Worm (Caenorhabditis elegans): Measurements from ENCODE around the gene T01C4.8.

Gene T01C4.8

ce11 chrV:7147370-7147769 is 18.0 kb upstream of the T01C4.8 start, which contains the start of gene ugt-38:
Gene ugt-38, minus strand, starts transcription at chrV:7147470.
- no peak for TF ChIP-seq ham-2 (GFP tag; optimal IDR thresholded peaks at IDR 0.05)
- no peak for TF ChIP-seq lin-13 (tag; optimal IDR thresholded peaks at IDR 0.05)
- TF ChIP-seq unc-62 (GFP tag; optimal IDR thresholded peaks at IDR 0.05) = no peak
- TF ChIP-seq nhr-237 (tag; optimal IDR thresholded peaks at IDR 0.05) = no peak
- TF ChIP-seq lsy-2 (tag; optimal IDR thresholded peaks at IDR 0.05) = no peak
- no peak for TF ChIP-seq tbx-8 (GFP tag; optimal IDR thresholded peaks at IDR 0.05)
- TF ChIP-seq nhr-28 (tag; optimal IDR thresholded peaks at IDR 0.05) = no peak
- no peak for TF ChIP-seq ceh-83 (GFP tag; optimal IDR thresholded peaks at IDR 0.05)
- TF ChIP-seq pha-4 (tag; optimal IDR thresholded peaks at IDR 0.05) = no peak
- TF ChIP-seq unc-120 (tag; optimal IDR thresholded peaks at IDR 0.05; ENCODE audit: poor library complexity, severe bottlenecking) = no peak
- TF ChIP-seq hlh-1 (tag; optimal IDR thresholded peaks at IDR 0.05) = no peak
- no peak for TF ChIP-seq mab-5 (tag; optimal IDR thresholded peaks at IDR 0.05)
- TF ChIP-seq mep-1 (tag; optimal IDR thresholded peaks at IDR 0.05) = no peak
- no peak for TF ChIP-seq cnd-1 (tag; optimal IDR thresholded peaks at IDR 0.05)
- TF ChIP-seq elt-3 (tag; optimal IDR thresholded peaks at IDR 0.05) = no peak
- no peak for TF ChIP-seq nhr-12 (tag; optimal IDR thresholded peaks at IDR 0.05)

DNA sequence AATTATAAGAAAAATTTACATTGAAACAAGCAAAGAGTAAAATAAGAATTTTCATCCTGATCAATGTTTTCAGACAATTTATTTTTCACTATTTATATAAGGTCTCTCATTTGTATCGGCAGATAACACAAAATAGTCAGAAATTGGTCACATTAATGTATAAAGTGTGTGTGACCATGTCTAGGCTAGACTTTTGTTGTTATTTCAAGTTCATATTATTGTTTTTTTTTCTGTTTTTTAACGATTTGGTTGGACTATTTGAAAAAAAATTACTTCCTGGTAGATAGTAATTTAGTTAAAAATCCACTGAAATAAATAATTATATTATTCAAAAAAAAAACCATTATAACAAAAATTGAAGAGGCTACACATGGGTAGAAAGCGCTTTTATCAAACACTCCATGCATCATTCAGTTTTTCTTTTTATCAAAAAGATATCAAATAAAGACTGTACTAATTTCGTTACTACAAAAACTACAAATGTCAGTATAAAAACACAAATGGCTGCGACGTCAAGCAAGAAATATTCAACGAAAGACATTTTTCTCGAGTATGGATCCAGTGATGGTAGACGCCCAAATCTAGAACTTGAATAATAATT is 16.0 kb upstream of the T01C4.8 start, which contains the start of gene ugt-37:
ugt-37 (minus strand) TSS at position 69 of the 601 bp plus-strand sequence.
- TF ChIP-seq ceh-43 (GFP tag; optimal IDR thresholded peaks at IDR 0.05) (no peak), mep-1 (tag; optimal IDR thresholded peaks at IDR 0.05) (no peak), mab-5 (tag; optimal IDR thresholded peaks at IDR 0.05) (no peak), ztf-11 (tag; optimal IDR thresholded peaks at IDR 0.05) (no peak)

ce11 chrV:7142661-7143060 is 13.3 kb upstream of the T01C4.8 start:
- TF ChIP-seq unc-39 (tag; optimal IDR thresholded peaks at IDR 0.05) (no peak), unc-62 (GFP tag; optimal IDR thresholded peaks at IDR 0.05) (no peak), nhr-2 (tag; optimal IDR thresholded peaks at IDR 0.05) (no peak), pha-4 (tag; optimal IDR thresholded peaks at IDR 0.05) (no peak), hlh-1 (tag; optimal IDR thresholded peaks at IDR 0.05) (no peak), sptf-1 (tag; optimal IDR thresholded peaks at IDR 0.05) (no peak), mls-2 (tag; optimal IDR thresholded peaks at IDR 0.05) (no peak), nhr-12 (tag; optimal IDR thresholded peaks at IDR 0.05) (no peak), ham-2 (GFP tag; optimal IDR thresholded peaks at IDR 0.05) (no peak), ceh-83 (GFP tag; optimal IDR thresholded peaks at IDR 0.05) (no peak), cnd-1 (tag; optimal IDR thresholded peaks at IDR 0.05) (no peak), flh-1 (GFP tag; optimal IDR thresholded peaks at IDR 0.05) (no peak), M03D4.4 (tag; optimal IDR thresholded peaks at IDR 0.05) (no peak), ceh-43 (GFP tag; optimal IDR thresholded peaks at IDR 0.05) (no peak), blmp-1 (tag; optimal IDR thresholded peaks at IDR 0.05) (no peak), nhr-237 (tag; optimal IDR thresholded peaks at IDR 0.05) (no peak), lin-32 (GFP tag; optimal IDR thresholded peaks at IDR 0.05) (no peak), bed-3 (GFP tag; optimal IDR thresholded peaks at IDR 0.05) (no peak), nhr-76 (tag; optimal IDR thresholded peaks at IDR 0.05) (no peak)

- TF ChIP-seq lin-32 (GFP tag; optimal IDR thresholded peaks at IDR 0.05) = no peak
- TF ChIP-seq sem-2 (GFP tag; optimal IDR thresholded peaks at IDR 0.05) = no peak
- no peak for TF ChIP-seq flh-1 (GFP tag; optimal IDR thresholded peaks at IDR 0.05)
- TF ChIP-seq ztf-11 (tag; optimal IDR thresholded peaks at IDR 0.05) = no peak
- TF ChIP-seq ceh-83 (GFP tag; optimal IDR thresholded peaks at IDR 0.05) = no peak
- no peak for TF ChIP-seq lin-13 (tag; optimal IDR thresholded peaks at IDR 0.05)
- TF ChIP-seq cnd-1 (tag; optimal IDR thresholded peaks at IDR 0.05) = no peak
- no peak for TF ChIP-seq bed-3 (GFP tag; optimal IDR thresholded peaks at IDR 0.05)
- no peak for TF ChIP-seq unc-39 (tag; optimal IDR thresholded peaks at IDR 0.05)
- no peak for TF ChIP-seq pha-4 (tag; optimal IDR thresholded peaks at IDR 0.05)
- no peak for TF ChIP-seq unc-120 (tag; optimal IDR thresholded peaks at IDR 0.05; ENCODE audit: poor library complexity, severe bottlenecking)
- TF ChIP-seq ces-1 (GFP tag; optimal IDR thresholded peaks at IDR 0.05) = no peak
- TF ChIP-seq snpc-4 (tag; optimal IDR thresholded peaks at IDR 0.05) = no peak
- TF ChIP-seq hlh-1 (tag; optimal IDR thresholded peaks at IDR 0.05) = no peak
- no peak for TF ChIP-seq zip-8 (tag; optimal IDR thresholded peaks at IDR 0.05)
- no peak for TF ChIP-seq nhr-2 (tag; optimal IDR thresholded peaks at IDR 0.05)
- no peak for TF ChIP-seq ham-2 (GFP tag; optimal IDR thresholded peaks at IDR 0.05)
Measured at ce11 chrV:7141864-7142263, 12.5 kb upstream of the T01C4.8 start, which contains the start of gene ugt-40. Gene ugt-40, minus strand, starts transcription at chrV:7141964.
